Fruit fly (Drosophila melanogaster) whole organism: ENCODE measurements around the gene CG14722.

Experiments
- Dll ChIP-seq: fragments of >200 bp; optimal IDR thresholded peaks from 2 replicates; lab custom pipeline; 2017
- pan ChIP-seq: fragments of >200 bp; optimal IDR thresholded peaks from 2 replicates; lab custom pipeline; 2017
- psq ChIP-seq: fragments of >200 bp; optimal IDR thresholded peaks from 2 replicates; lab custom pipeline; 2017

dm6 chr3R:11756762-11757161 lies 15.1 kb downstream of the CG14722 start:
- TF ChIP-seq psq (lab: Kevin White, UChicago) (no peak), Dll (no peak), pan (no peak)
